Worm (Caenorhabditis elegans): ENCODE data around the gene F47B10.3.

F47B10.3 gene

DNA sequence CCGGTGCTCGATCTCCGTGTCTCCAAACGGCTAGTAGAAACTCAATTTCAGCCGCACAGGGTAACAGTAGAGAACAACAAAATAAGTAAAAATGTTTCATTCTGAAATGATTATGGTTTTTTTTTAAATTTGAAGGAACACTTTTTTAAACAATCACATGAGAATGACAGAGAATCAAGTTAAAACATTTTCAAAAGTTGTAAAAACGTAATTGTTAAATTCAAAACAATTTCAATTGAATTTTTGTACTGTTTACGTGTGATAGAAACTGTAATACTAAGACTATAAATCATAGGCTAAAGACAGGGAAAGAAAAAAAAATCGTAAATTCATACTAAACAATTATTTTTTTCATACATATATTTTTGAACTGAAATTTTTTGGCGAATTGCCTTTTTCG, 49.3 kb downstream of the F47B10.3 start, which contains the start of gene pho-7:
Gene pho-7 (minus strand): TSS at position 101 of the 400 bp plus-strand sequence.
- TF ChIP-seq ztf-4 (tag; optimal IDR thresholded peaks at IDR 0.05) (no peak), fkh-10 (GFP tag; optimal IDR thresholded peaks at IDR 0.05) (no peak), ceh-16 (tag; optimal IDR thresholded peaks at IDR 0.05) (no peak), nhr-23 (tag; optimal IDR thresholded peaks at IDR 0.05) (no peak), lin-15B (tag; optimal IDR thresholded peaks at IDR 0.05) (no peak), jun-1 (tag; optimal IDR thresholded peaks at IDR 0.05) (no peak), aly-2 (tag; optimal IDR thresholded peaks at IDR 0.05) (no peak), unc-39 (tag; optimal IDR thresholded peaks at IDR 0.05) (no peak), snpc-4 (tag; optimal IDR thresholded peaks at IDR 0.05) (no peak), skn-1 (tag; optimal IDR thresholded peaks at IDR 0.05) (no peak), egl-5 (tag; optimal IDR thresholded peaks at IDR 0.05) (no peak), nhr-77 (tag; optimal IDR thresholded peaks at IDR 0.05) (no peak), lsy-12 (tag; optimal IDR thresholded peaks at IDR 0.05) (no peak), ama-1 (optimal IDR thresholded peaks at IDR 0.05) (no peak), nhr-25 (tag; optimal IDR thresholded peaks at IDR 0.05) (no peak), elt-2 (tag; optimal IDR thresholded peaks at IDR 0.05) (no peak), nhr-12 (tag; optimal IDR thresholded peaks at IDR 0.05) (no peak), tbx-2 (tag; optimal IDR thresholded peaks at IDR 0.05) (no peak), nhr-67 (tag; optimal IDR thresholded peaks at IDR 0.05) (no peak), R02D3.7 (tag; optimal IDR thresholded peaks at IDR 0.05) (no peak)

Measured in whole organism, L3 larva.